Worm (Caenorhabditis elegans) whole organism, L3 larva: ENCODE results near the gene M03A1.8.

Source experiments
- ama-1 ChIP-seq: fragments of 150-350 bp; optimal IDR thresholded peaks from 2 replicates; lab custom pipeline; 2018
- ceh-16 ChIP-seq: sonication (generic microtip); optimal IDR thresholded peaks from 2 replicates; lab custom pipeline; 2017; ENCODE audit warnings: missing biosample characterization, missing genetic modification characterization
- elt-2 ChIP-seq: sonication (generic microtip); optimal IDR thresholded peaks from 2 replicates; lab custom pipeline; 2016; ENCODE audit warnings: missing genetic modification reagents, mild to moderate bottlenecking, missing genetic modification characterization, missing compliant biosample characterization
- lin-39 ChIP-seq: fragments of 150-350 bp; optimal IDR thresholded peaks from 2 replicates; lab custom pipeline; 2018; ENCODE audit warnings: missing biosample characterization, missing genetic modification reagents, missing genetic modification characterization
- nhr-25 ChIP-seq: sonication (generic microtip); optimal IDR thresholded peaks from 2 replicates; lab custom pipeline; 2017; ENCODE audit warnings: missing biosample characterization, missing genetic modification characterization
- nhr-76 ChIP-seq: fragments of 150-350 bp; sonication (generic microtip); optimal IDR thresholded peaks from 5 replicates; lab custom pipeline; 2014; ENCODE audit warnings: missing biosample characterization, missing genetic modification characterization
- sea-2 ChIP-seq: fragments of 150-350 bp; sonication (generic microtip); optimal IDR thresholded peaks from 4 replicates; lab custom pipeline; 2014; ENCODE audit warnings: missing biosample characterization, missing genetic modification reagents, missing genetic modification characterization
- snpc-4 ChIP-seq: fragments of 150-350 bp; optimal IDR thresholded peaks from 2 replicates; lab custom pipeline; 2014; ENCODE audit warnings: missing biosample characterization, missing genetic modification characterization
- tbx-2 ChIP-seq: sonication (generic microtip); optimal IDR thresholded peaks from 2 replicates; lab custom pipeline; 2016; ENCODE audit warnings: mild to moderate bottlenecking, missing genetic modification characterization, missing compliant biosample characterization
- unc-39 ChIP-seq: sonication (generic microtip); optimal IDR thresholded peaks from 4 replicates; lab custom pipeline; 2017; ENCODE audit warnings: missing biosample characterization, missing genetic modification characterization
- unc-62 ChIP-seq: fragments of 150-350 bp; sonication (generic microtip); optimal IDR thresholded peaks from 4 replicates; lab custom pipeline; 2014; ENCODE audit warnings: missing biosample characterization, missing genetic modification reagents, missing genetic modification characterization
- zag-1 ChIP-seq: fragments of 150-350 bp; optimal IDR thresholded peaks from 2 replicates; lab custom pipeline; 2014; ENCODE audit warnings: missing biosample characterization, missing genetic modification characterization
- ztf-11 ChIP-seq: fragments of 150-350 bp; optimal IDR thresholded peaks from 2 replicates; lab custom pipeline; 2014; ENCODE audit warnings: missing biosample characterization, missing genetic modification characterization

DNA sequence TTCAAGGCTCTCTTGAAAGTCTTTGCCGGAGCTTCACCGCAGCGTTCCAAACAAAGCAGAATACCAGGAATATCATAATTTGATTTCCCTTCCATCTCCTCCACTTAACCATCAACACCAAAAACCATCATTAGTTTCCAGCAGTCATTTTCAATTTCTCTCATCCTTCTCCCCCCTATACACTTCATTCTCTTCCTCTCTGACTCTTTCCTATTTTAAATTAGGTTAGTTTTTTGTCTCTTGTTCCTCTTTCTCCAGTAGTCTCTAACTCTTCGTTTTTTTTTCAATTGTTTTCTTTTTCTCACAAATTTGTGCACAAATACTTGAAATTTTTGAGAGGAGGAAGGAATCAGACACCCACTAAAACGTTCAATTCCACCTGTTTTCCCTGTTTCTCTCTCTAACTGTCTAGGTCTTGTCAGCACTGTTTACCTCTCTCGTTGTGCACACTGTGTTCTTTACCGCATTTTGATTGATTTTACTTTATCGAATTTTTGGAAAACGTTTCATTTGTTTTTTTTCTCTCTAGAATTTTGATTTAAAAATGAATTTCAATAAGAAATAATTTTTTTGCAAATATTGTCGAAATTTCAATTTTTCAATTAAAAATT is 46.7 kb downstream of the M03A1.8 start:
- TF ChIP-seq tbx-2 (tag; lab: Kevin White, UChicago), result no peak
- TF ChIP-seq nhr-76 (tag; lab: Kevin White, UChicago), result no peak
- TF ChIP-seq ztf-11 (tag; lab: Kevin White, UChicago), result no peak
- TF ChIP-seq unc-39, result no peak
- TF ChIP-seq elt-2 (tag; lab: Kevin White, UChicago), result peak; percentile 37
- no peak for TF ChIP-seq lin-39 (tag; lab: Kevin White, UChicago)
- no peak for TF ChIP-seq ceh-16 (tag; lab: Kevin White, UChicago)
- TF ChIP-seq unc-62 (GFP tag; lab: Kevin White, UChicago), result no peak
- TF ChIP-seq ama-1 (lab: Kevin White, UChicago), result no peak
- no peak for TF ChIP-seq sea-2
- no peak for TF ChIP-seq zag-1 (tag; lab: Kevin White, UChicago)
- no peak for TF ChIP-seq snpc-4
- TF ChIP-seq nhr-25 (tag; lab: Kevin White, UChicago), result no peak
